Worm (Caenorhabditis elegans): Measurements from ENCODE around the gene srbc-42.
A peak's percentile ranks its signal among the peaks of the same experiment; 100 is the strongest.

Gene srbc-42

ce11 chrV:2206181-2206580 is 15.2 kb upstream of the srbc-42 start, which contains the start of gene srt-40:
TSS of gene srt-40 (minus strand) at chrV:2206281.
- TF ChIP-seq lin-15B (tag; optimal IDR thresholded peaks at IDR 0.05) (no peak), fkh-10 (GFP tag; optimal IDR thresholded peaks at IDR 0.05) (no peak), pqm-1 (tag; optimal IDR thresholded peaks at IDR 0.05) (no peak), nhr-25 (tag; optimal IDR thresholded peaks at IDR 0.05) (no peak), ama-1 (optimal IDR thresholded peaks at IDR 0.05) (no peak), ceh-16 (tag; optimal IDR thresholded peaks at IDR 0.05) (no peak), aly-2 (tag; optimal IDR thresholded peaks at IDR 0.05) (no peak), pha-4 (tag; optimal IDR thresholded peaks at IDR 0.05) (no peak), hmg-11 (tag; optimal IDR thresholded peaks at IDR 0.05) (no peak), nhr-67 (tag; optimal IDR thresholded peaks at IDR 0.05) (no peak), ceh-28 (tag; optimal IDR thresholded peaks at IDR 0.05) (no peak), ceh-9 (tag; optimal IDR thresholded peaks at IDR 0.05) (no peak), daf-12 (tag; optimal IDR thresholded peaks at IDR 0.05) (no peak), unc-62 (GFP tag; optimal IDR thresholded peaks at IDR 0.05) (no peak), mml-1 (tag; optimal IDR thresholded peaks at IDR 0.05) (no peak), lsy-12 (tag; optimal IDR thresholded peaks at IDR 0.05) (no peak), egl-5 (tag; optimal IDR thresholded peaks at IDR 0.05) (no peak)

ce11 chrV:2204080-2204479 is 13.1 kb upstream of the srbc-42 start, which contains the start of gene cyp-33C12:
TSS of gene cyp-33C12 (minus strand) at chrV:2204400.
- TF ChIP-seq nhr-67 (tag; optimal IDR thresholded peaks at IDR 0.05) (no peak), fos-1 (tag; optimal IDR thresholded peaks at IDR 0.05) (no peak), lsy-12 (tag; optimal IDR thresholded peaks at IDR 0.05) (no peak), eor-1 (tag; optimal IDR thresholded peaks at IDR 0.05) (no peak), nhr-23 (tag; optimal IDR thresholded peaks at IDR 0.05) (no peak), ama-1 (optimal IDR thresholded peaks at IDR 0.05) (no peak), unc-39 (tag; optimal IDR thresholded peaks at IDR 0.05) (no peak), ztf-11 (tag; optimal IDR thresholded peaks at IDR 0.05) (no peak), nhr-28 (tag; optimal IDR thresholded peaks at IDR 0.05) (no peak), zag-1 (tag; optimal IDR thresholded peaks at IDR 0.05) (no peak), R02D3.7 (tag; optimal IDR thresholded peaks at IDR 0.05) (no peak), nhr-43 (tag; optimal IDR thresholded peaks at IDR 0.05; ENCODE audit: poor library complexity, severe bottlenecking) (no peak), nhr-76 (tag; optimal IDR thresholded peaks at IDR 0.05) (no peak)

- TF ChIP-seq hmg-11 (tag; optimal IDR thresholded peaks at IDR 0.05) (no peak), nhr-67 (tag; optimal IDR thresholded peaks at IDR 0.05) (no peak), pha-4 (tag; optimal IDR thresholded peaks at IDR 0.05) (peak; percentile 61), elt-2 (tag; optimal IDR thresholded peaks at IDR 0.05) (peak; percentile 65), nhr-77 (tag; optimal IDR thresholded peaks at IDR 0.05) (no peak), ceh-82 (tag; optimal IDR thresholded peaks at IDR 0.05) (no peak), mml-1 (tag; optimal IDR thresholded peaks at IDR 0.05) (no peak), ceh-16 (tag; optimal IDR thresholded peaks at IDR 0.05) (no peak), ceh-28 (tag; optimal IDR thresholded peaks at IDR 0.05) (no peak), unc-62 (GFP tag; optimal IDR thresholded peaks at IDR 0.05) (no peak), daf-12 (tag; optimal IDR thresholded peaks at IDR 0.05) (no peak), nhr-43 (tag; optimal IDR thresholded peaks at IDR 0.05; ENCODE audit: poor library complexity, severe bottlenecking) (no peak), jun-1 (tag; optimal IDR thresholded peaks at IDR 0.05) (no peak), snpc-4 (tag; optimal IDR thresholded peaks at IDR 0.05) (no peak), mdl-1 (tag; optimal IDR thresholded peaks at IDR 0.05) (no peak), tbx-2 (tag; optimal IDR thresholded peaks at IDR 0.05) (no peak), nfya-1 (tag; optimal IDR thresholded peaks at IDR 0.05; ENCODE audit: insufficient read depth) (no peak), fos-1 (tag; optimal IDR thresholded peaks at IDR 0.05) (no peak), pqm-1 (tag; optimal IDR thresholded peaks at IDR 0.05) (peak; percentile 70), nhr-25 (tag; optimal IDR thresholded peaks at IDR 0.05) (no peak), ZK546.5 (tag; optimal IDR thresholded peaks at IDR 0.05) (no peak)
These were observed 10.2 kb upstream of the srbc-42 start, which contains the start of gene cyp-32B1 for ce11 chrV:2201240-2201639. TSS of gene cyp-32B1 (minus strand) at chrV:2201415.

ce11 chrV:2200402-2200801 is 9.4 kb upstream of the srbc-42 start:
- TF ChIP-seq tbx-2 (tag; optimal IDR thresholded peaks at IDR 0.05) = no peak
- TF ChIP-seq nhr-77 (tag; optimal IDR thresholded peaks at IDR 0.05) = no peak
- no peak for TF ChIP-seq pqm-1 (tag; optimal IDR thresholded peaks at IDR 0.05)
- no peak for TF ChIP-seq unc-39 (tag; optimal IDR thresholded peaks at IDR 0.05)
